Worm (Caenorhabditis elegans): ENCODE results near the gene swt-4.
A peak's percentile ranks its signal among the peaks of the same experiment; 100 is the strongest.

swt-4 gene

ce11 chrIII:10621208-10621607 lies 7.7 kb downstream of the swt-4 start, which contains the start of the genes lron-10 and hpr-9 (continued):
- TF ChIP-seq attf-4 (tag; optimal IDR thresholded peaks at IDR 0.05), result no peak
- TF ChIP-seq Y5F2A.4 (GFP tag; optimal IDR thresholded peaks at IDR 0.05), result no peak
- TF ChIP-seq zfp-3 (GFP tag; conservative IDR thresholded peaks at IDR 0.05), result 0 out of 2 replicates have a peak, but pooled peaks have one; percentile 43
- TF ChIP-seq duxl-1 (tag; optimal IDR thresholded peaks at IDR 0.05; ENCODE audit: poor library complexity), result peak; percentile 86
- TF ChIP-seq ZK337.2 (GFP tag; IDR thresholded peaks at IDR 0.05), result peak; percentile 94
- TF ChIP-seq lir-3 (tag; optimal IDR thresholded peaks at IDR 0.05), result no peak
- TF ChIP-seq nhr-42 (GFP tag; IDR thresholded peaks at IDR 0.05), result no peak
- peak; percentile 68; the same call in 1 of the 2 replicates for TF ChIP-seq tra-1 (GFP tag; IDR thresholded peaks at IDR 0.05)
- no peak for TF ChIP-seq gei-8 (GFP tag; optimal IDR thresholded peaks at IDR 0.05)
- peak; percentile 18 for TF ChIP-seq nhr-6 (tag; optimal IDR thresholded peaks at IDR 0.05)
- no peak for TF ChIP-seq unc-39 (tag; optimal IDR thresholded peaks at IDR 0.05)
- peak; percentile 23 for TF ChIP-seq nhr-77 (tag; optimal IDR thresholded peaks at IDR 0.05)
- peak; percentile 25; the same call in 1 of the 2 replicates for TF ChIP-seq ceh-44 (GFP tag; IDR thresholded peaks at IDR 0.05)
- TF ChIP-seq arid-1 (GFP tag; conservative IDR thresholded peaks at IDR 0.05), result 0 out of 2 replicates have a peak, but pooled peaks have one; percentile 34
- TF ChIP-seq zip-11 (GFP tag; IDR thresholded peaks at IDR 0.05), result no peak
- no peak for TF ChIP-seq aly-2 (tag; optimal IDR thresholded peaks at IDR 0.05)
- TF ChIP-seq snpc-1.2 (GFP tag; IDR thresholded peaks at IDR 0.05), result no peak
- no peak for TF ChIP-seq lim-7 (GFP tag; IDR thresholded peaks at IDR 0.05)
- TF ChIP-seq aha-1 (tag), result peak; percentile 86
- TF ChIP-seq Y48G9A.11 (GFP tag; IDR thresholded peaks at IDR 0.05), result no peak
- no peak for TF ChIP-seq vab-7 (GFP tag; IDR thresholded peaks at IDR 0.05)
- TF ChIP-seq F44E2.7 (GFP tag; IDR thresholded peaks at IDR 0.05), result no peak
- TF ChIP-seq spr-1 (tag; optimal IDR thresholded peaks at IDR 0.05), result peak; percentile 52
- no peak for TF ChIP-seq ceh-32 (tag; optimal IDR thresholded peaks at IDR 0.05; ENCODE audit: poor library complexity)
- TF ChIP-seq nhr-28 (tag; optimal IDR thresholded peaks at IDR 0.05), result peak; percentile 68
- TF ChIP-seq nhr-237 (tag; optimal IDR thresholded peaks at IDR 0.05), result no peak
- peak; percentile 19; the same call in 1 of the 2 replicates for TF ChIP-seq D1046.2 (GFP tag; IDR thresholded peaks at IDR 0.05)
- TF ChIP-seq ceh-82 (tag; optimal IDR thresholded peaks at IDR 0.05), result no peak
- TF ChIP-seq php-3 (GFP tag; IDR thresholded peaks at IDR 0.05), result 0 out of 2 replicates have a peak, but pooled peaks have one; percentile 30
- no peak for TF ChIP-seq daf-16 (GFP tag; optimal IDR thresholded peaks at IDR 0.05)
- TF ChIP-seq daf-16 (tag; optimal IDR thresholded peaks at IDR 0.05), result peak; percentile 61
- peak; percentile 80 for TF ChIP-seq dmd-6 (GFP tag; IDR thresholded peaks at IDR 0.05)
- TF ChIP-seq lin-29 (GFP tag; IDR thresholded peaks at IDR 0.05), result peak; percentile 62; the same call in 1 of the 2 replicates
- peak; percentile 75 for TF ChIP-seq mep-1 (tag; optimal IDR thresholded peaks at IDR 0.05)
- TF ChIP-seq nhr-111 (GFP tag; optimal IDR thresholded peaks at IDR 0.05), result peak; percentile 2
- TF ChIP-seq Y105C5A.15 (GFP tag; IDR thresholded peaks at IDR 0.05), result no peak
- no peak for TF ChIP-seq daf-12 (tag; optimal IDR thresholded peaks at IDR 0.05)
- peak; percentile 9; the same call in 1 of the 2 replicates for TF ChIP-seq lin-1 (GFP tag; IDR thresholded peaks at IDR 0.05)
- TF ChIP-seq pha-4 (GFP tag; IDR thresholded peaks at IDR 0.05), result peak; percentile 60; the same call in 1 of the 2 replicates
- no peak for TF ChIP-seq pha-4 (tag; optimal IDR thresholded peaks at IDR 0.05)
- TF ChIP-seq tag-97 (GFP tag; IDR thresholded peaks at IDR 0.05), result no peak
- TF ChIP-seq pqm-1 (tag; optimal IDR thresholded peaks at IDR 0.05), result no peak
- no peak for TF ChIP-seq ztf-11 (tag; optimal IDR thresholded peaks at IDR 0.05)
- no peak for TF ChIP-seq daf-19 (GFP tag; conservative IDR thresholded peaks at IDR 0.05)
- peak; percentile 32 for TF ChIP-seq zip-2 (tag; optimal IDR thresholded peaks at IDR 0.05)
- no peak for TF ChIP-seq nhr-11 (tag; optimal IDR thresholded peaks at IDR 0.05)
- TF ChIP-seq hmg-1.1 (GFP tag; IDR thresholded peaks at IDR 0.05), result peak; percentile 40
- TF ChIP-seq jun-1 (tag; optimal IDR thresholded peaks at IDR 0.05), result no peak
- TF ChIP-seq ces-1 (GFP tag; optimal IDR thresholded peaks at IDR 0.05), result no peak
- TF ChIP-seq ceh-62 (tag; optimal IDR thresholded peaks at IDR 0.05), result no peak
- TF ChIP-seq ceh-28 (tag; optimal IDR thresholded peaks at IDR 0.05), result no peak
- TF ChIP-seq ztf-7 (tag; optimal IDR thresholded peaks at IDR 0.05), result peak; percentile 20
- peak; percentile 12 for TF ChIP-seq F37D6.2 (tag; optimal IDR thresholded peaks at IDR 0.05)

Measured in whole organism, L4 larva.